Worm (Caenorhabditis elegans) whole organism, midembryonic: ENCODE data around the gene Y73C8B.5.

Experiments
- T22C8.4 ChIP-seq: fragments of 200-800 bp; sonication (Bioruptor generic); IDR thresholded peaks from 2 replicates; pipeline ENCODE4 v1.3.6; 2022; ENCODE audit warnings: missing genetic modification characterization, missing compliant biosample characterization
- cog-1 ChIP-seq: sonication (generic microtip); optimal IDR thresholded peaks from 2 replicates; lab custom pipeline; 2016; ENCODE audit warnings: missing genetic modification characterization, missing compliant biosample characterization
- flt-1 ChIP-seq: fragments of 200-800 bp; sonication (Bioruptor generic); IDR thresholded peaks from 2 replicates; pipeline ENCODE4 v1.3.6; 2022; ENCODE audit warnings: missing genetic modification characterization, missing compliant biosample characterization
- klf-2 ChIP-seq: fragments of 200-800 bp; sonication (Bioruptor generic); conservative IDR thresholded peaks from 2 replicates; pipeline ENCODE4 v1.3.6; 2022; ENCODE audit warnings: missing genetic modification reagents, missing genetic modification characterization, missing compliant biosample characterization
- med-1 ChIP-seq: sonication (generic microtip); optimal IDR thresholded peaks from 2 replicates; lab custom pipeline; 2017; ENCODE audit warnings: missing genetic modification characterization, mild to moderate bottlenecking, missing compliant biosample characterization, antibody characterized with exemption, missing genetic modification reagents; ENCODE audit not compliant: insufficient read depth
- ref-1 ChIP-seq: fragments of 200-800 bp; sonication (Bioruptor generic); conservative IDR thresholded peaks from 2 replicates; pipeline ENCODE4 v1.3.6; 2022; ENCODE audit warnings: missing genetic modification reagents, missing genetic modification characterization, missing compliant biosample characterization
- tab-1 ChIP-seq: fragments of 200-800 bp; sonication (Bioruptor generic); IDR thresholded peaks from 2 replicates; pipeline ENCODE4 v1.3.6; 2022; ENCODE audit warnings: missing genetic modification characterization, missing compliant biosample characterization
- ztf-23 ChIP-seq: fragments of 200-800 bp; sonication (Bioruptor generic); IDR thresholded peaks from 2 replicates; pipeline ENCODE4 v1.3.6; 2022; ENCODE audit warnings: missing genetic modification reagents, missing genetic modification characterization, missing compliant biosample characterization
- ztf-29 ChIP-seq: fragments of 200-800 bp; sonication (Bioruptor generic); IDR thresholded peaks from 2 replicates; pipeline ENCODE4 v1.3.6; 2022; ENCODE audit warnings: missing genetic modification reagents, missing genetic modification characterization, missing compliant biosample characterization

DNA sequence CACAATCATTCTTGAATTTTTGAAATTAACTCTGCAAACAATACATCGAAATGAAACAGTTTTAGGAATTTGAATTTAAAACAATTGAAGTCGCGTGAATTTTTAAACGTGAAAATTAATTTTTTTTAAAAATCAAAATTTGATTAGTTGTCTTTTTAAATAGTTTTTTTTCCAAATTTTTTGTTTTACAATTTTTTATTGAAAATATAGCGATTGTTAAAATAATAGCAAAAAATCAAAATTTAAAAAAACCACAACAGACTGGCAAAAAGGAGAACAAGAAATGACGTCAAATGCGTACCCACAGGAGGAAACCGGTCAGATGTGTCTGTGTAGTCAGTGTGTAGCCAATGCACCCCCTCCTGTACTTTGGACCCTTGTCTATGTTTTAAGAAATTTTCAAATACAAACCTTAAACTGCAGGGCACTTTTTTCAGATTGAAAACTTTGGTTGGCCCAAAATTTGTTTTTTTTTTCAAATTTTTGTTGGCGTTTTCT, at the start of gene Y73C8B.5, which contains the start of gene Y73C8B.1:
- TF ChIP-seq cog-1 (no peak), klf-2 (no peak), ref-1 (GFP tag; lab: Robert Waterston, UW) (no peak), T22C8.4 (GFP tag; lab: Robert Waterston, UW) (no peak), ztf-23 (GFP tag; lab: Robert Waterston, UW) (no peak), flt-1 (GFP tag; lab: Robert Waterston, UW) (no peak), med-1 (no peak), ztf-29 (no peak), tab-1 (GFP tag; lab: Robert Waterston, UW) (no peak)
